Worm (Caenorhabditis elegans): ENCODE data around the gene W01B6.5.

ce11 chrIV:10096881-10097280 is 20.9 kb downstream of the W01B6.5 start, which contains the start of gene dis-3:
- no peak for TF ChIP-seq ama-1 (optimal IDR thresholded peaks at IDR 0.05)
- TF ChIP-seq B0310.2 (tag; optimal IDR thresholded peaks at IDR 0.05): no peak
- TF ChIP-seq tra-4 (tag; optimal IDR thresholded peaks at IDR 0.05): no peak
- TF ChIP-seq hmg-4 (GFP tag; optimal IDR thresholded peaks at IDR 0.05): no peak
- no peak for TF ChIP-seq aly-1 (tag; optimal IDR thresholded peaks at IDR 0.05)
- TF ChIP-seq F13C5.2 (tag; optimal IDR thresholded peaks at IDR 0.05): no peak
- TF ChIP-seq hmbx-1 (tag; optimal IDR thresholded peaks at IDR 0.05): no peak

Data from whole organism, early embryonic.